Worm (Caenorhabditis elegans) whole organism, L3 larva: ENCODE measurements around the gene abu-1.

Source experiments
- R02D3.7 ChIP-seq: fragments of 150-350 bp; optimal IDR thresholded peaks from 2 replicates; lab custom pipeline; 2014; ENCODE audit warnings: missing biosample characterization, missing genetic modification characterization
- ZK546.5 ChIP-seq: sonication (generic microtip); optimal IDR thresholded peaks from 2 replicates; lab custom pipeline; 2017; ENCODE audit warnings: missing biosample characterization, missing genetic modification characterization
- aly-2 ChIP-seq: fragments of 150-350 bp; optimal IDR thresholded peaks from 2 replicates; lab custom pipeline; 2014; ENCODE audit warnings: missing biosample characterization, missing genetic modification characterization
- ceh-16 ChIP-seq: sonication (generic microtip); optimal IDR thresholded peaks from 2 replicates; lab custom pipeline; 2017; ENCODE audit warnings: missing biosample characterization, missing genetic modification characterization
- ceh-28 ChIP-seq: fragments of 150-350 bp; optimal IDR thresholded peaks from 2 replicates; lab custom pipeline; 2014; ENCODE audit warnings: missing biosample characterization, missing genetic modification reagents, missing genetic modification characterization
- ceh-82 ChIP-seq: fragments of 150-350 bp; optimal IDR thresholded peaks from 2 replicates; lab custom pipeline; 2014; ENCODE audit warnings: missing biosample characterization, missing genetic modification characterization
- daf-12 ChIP-seq: fragments of 150-350 bp; optimal IDR thresholded peaks from 2 replicates; lab custom pipeline; 2014; ENCODE audit warnings: missing biosample characterization, missing genetic modification reagents, missing genetic modification characterization
- egl-5 ChIP-seq: fragments of 150-350 bp; optimal IDR thresholded peaks from 2 replicates; lab custom pipeline; 2017; ENCODE audit warnings: missing biosample characterization, missing genetic modification reagents, missing genetic modification characterization, inconsistent platforms
- elt-2 ChIP-seq: sonication (generic microtip); optimal IDR thresholded peaks from 2 replicates; lab custom pipeline; 2016; ENCODE audit warnings: missing genetic modification reagents, mild to moderate bottlenecking, missing genetic modification characterization, missing compliant biosample characterization
- elt-3 ChIP-seq, 3 experiments: fragments of 150-350 bp in 1 of 3; sonication (generic microtip) in 2 of 3; optimal IDR thresholded peaks; 2 replicates in 2 of 3; 4 replicates in 1 of 3; lab custom pipeline; 2014 to 2017; ENCODE audit warnings: missing biosample characterization in 3 of 3, missing genetic modification characterization in 3 of 3
- eor-1 ChIP-seq, 2 experiments: fragments of 150-350 bp; optimal IDR thresholded peaks; 2 replicates each; lab custom pipeline; 2014 to 2018; ENCODE audit warnings: missing biosample characterization in 2 of 2, missing genetic modification characterization in 2 of 2
- fkh-10 ChIP-seq: sonication (generic microtip); optimal IDR thresholded peaks from 2 replicates; lab custom pipeline; 2017; ENCODE audit warnings: missing biosample characterization, missing genetic modification reagents, missing genetic modification characterization
- fkh-2 ChIP-seq: fragments of 150-350 bp; optimal IDR thresholded peaks from 2 replicates; lab custom pipeline; 2014; ENCODE audit warnings: missing biosample characterization, missing genetic modification reagents, missing genetic modification characterization
- hmg-11 ChIP-seq: sonication (generic microtip); optimal IDR thresholded peaks from 2 replicates; lab custom pipeline; 2016; ENCODE audit warnings: missing genetic modification characterization, missing compliant biosample characterization
- jun-1 ChIP-seq: fragments of 150-350 bp; optimal IDR thresholded peaks from 2 replicates; lab custom pipeline; 2014; ENCODE audit warnings: missing biosample characterization, missing genetic modification reagents, missing genetic modification characterization
- lin-15B ChIP-seq: fragments of 150-350 bp; optimal IDR thresholded peaks from 2 replicates; lab custom pipeline; 2014; ENCODE audit warnings: missing biosample characterization, missing genetic modification characterization
- lin-39 ChIP-seq: fragments of 150-350 bp; optimal IDR thresholded peaks from 2 replicates; lab custom pipeline; 2018; ENCODE audit warnings: missing biosample characterization, missing genetic modification reagents, missing genetic modification characterization
- lsy-12 ChIP-seq: sonication (generic microtip); optimal IDR thresholded peaks from 2 replicates; lab custom pipeline; 2016; ENCODE audit warnings: mild to moderate bottlenecking, missing genetic modification characterization, missing compliant biosample characterization
- mdl-1 ChIP-seq: fragments of 150-350 bp; optimal IDR thresholded peaks from 2 replicates; lab custom pipeline; 2014; ENCODE audit warnings: missing biosample characterization, missing genetic modification characterization
- mml-1 ChIP-seq: fragments of 150-350 bp; sonication (generic microtip); optimal IDR thresholded peaks from 3 replicates; lab custom pipeline; 2014; ENCODE audit warnings: missing biosample characterization, missing genetic modification characterization
- nfya-1 ChIP-seq: sonication (generic microtip); optimal IDR thresholded peaks from 2 replicates; lab custom pipeline; 2017; ENCODE audit warnings: missing genetic modification characterization, mild to moderate bottlenecking, missing compliant biosample characterization, antibody characterized with exemption, moderate library complexity; ENCODE audit not compliant: insufficient read depth
- nhr-11 ChIP-seq: fragments of 150-350 bp; optimal IDR thresholded peaks from 2 replicates; lab custom pipeline; 2014; ENCODE audit warnings: missing biosample characterization, missing genetic modification characterization
- nhr-12 ChIP-seq: fragments of 150-350 bp; optimal IDR thresholded peaks from 2 replicates; lab custom pipeline; 2014; ENCODE audit warnings: missing biosample characterization, missing genetic modification characterization
- nhr-23 ChIP-seq: fragments of 150-350 bp; optimal IDR thresholded peaks from 2 replicates; lab custom pipeline; 2014; ENCODE audit warnings: missing biosample characterization, missing genetic modification reagents, missing genetic modification characterization
- nhr-25 ChIP-seq: sonication (generic microtip); optimal IDR thresholded peaks from 2 replicates; lab custom pipeline; 2017; ENCODE audit warnings: missing biosample characterization, missing genetic modification characterization
- nhr-28 ChIP-seq: fragments of 150-350 bp; optimal IDR thresholded peaks from 2 replicates; lab custom pipeline; 2014; ENCODE audit warnings: missing biosample characterization, missing genetic modification characterization
- nhr-43 ChIP-seq: sonication (generic microtip); optimal IDR thresholded peaks from 2 replicates; lab custom pipeline; 2016; ENCODE audit warnings: mild to moderate bottlenecking, missing genetic modification characterization, missing compliant biosample characterization; ENCODE audit not compliant: poor library complexity, severe bottlenecking
- nhr-77 ChIP-seq: fragments of 150-350 bp; optimal IDR thresholded peaks from 2 replicates; lab custom pipeline; 2014; ENCODE audit warnings: missing biosample characterization, missing genetic modification characterization
- pha-4 ChIP-seq: fragments of 150-350 bp; optimal IDR thresholded peaks from 2 replicates; lab custom pipeline; 2014; ENCODE audit warnings: missing biosample characterization, missing genetic modification reagents, missing genetic modification characterization
- pqm-1 ChIP-seq: fragments of 150-350 bp; optimal IDR thresholded peaks from 2 replicates; lab custom pipeline; 2017; ENCODE audit warnings: missing biosample characterization, missing genetic modification characterization, inconsistent platforms
- skn-1 ChIP-seq: fragments of 150-350 bp; optimal IDR thresholded peaks from 2 replicates; lab custom pipeline; 2014; ENCODE audit warnings: missing biosample characterization, missing genetic modification characterization
- snpc-4 ChIP-seq: fragments of 150-350 bp; optimal IDR thresholded peaks from 2 replicates; lab custom pipeline; 2014; ENCODE audit warnings: missing biosample characterization, missing genetic modification characterization
- tbx-2 ChIP-seq: sonication (generic microtip); optimal IDR thresholded peaks from 2 replicates; lab custom pipeline; 2016; ENCODE audit warnings: mild to moderate bottlenecking, missing genetic modification characterization, missing compliant biosample characterization
- unc-39 ChIP-seq: sonication (generic microtip); optimal IDR thresholded peaks from 4 replicates; lab custom pipeline; 2017; ENCODE audit warnings: missing biosample characterization, missing genetic modification characterization
- unc-62 ChIP-seq: fragments of 150-350 bp; sonication (generic microtip); optimal IDR thresholded peaks from 4 replicates; lab custom pipeline; 2014; ENCODE audit warnings: missing biosample characterization, missing genetic modification reagents, missing genetic modification characterization
- zag-1 ChIP-seq: fragments of 150-350 bp; optimal IDR thresholded peaks from 2 replicates; lab custom pipeline; 2014; ENCODE audit warnings: missing biosample characterization, missing genetic modification characterization
- ztf-11 ChIP-seq: fragments of 150-350 bp; optimal IDR thresholded peaks from 2 replicates; lab custom pipeline; 2014; ENCODE audit warnings: missing biosample characterization, missing genetic modification characterization
- ztf-4 ChIP-seq: fragments of 150-350 bp; optimal IDR thresholded peaks from 2 replicates; lab custom pipeline; 2014; ENCODE audit warnings: missing biosample characterization, missing genetic modification characterization

The abu-1 gene

ce11 chrV:10342904-10343303 is 38.7 kb downstream of the abu-1 start, which contains the start of gene K07C5.3:
Gene K07C5.3 (plus strand): TSS chrV:10343032.
- TF ChIP-seq ztf-11 (tag; lab: Kevin White, UChicago) (no peak), mml-1 (no peak), lin-39 (tag; lab: Kevin White, UChicago) (no peak), fkh-10 (GFP tag; lab: Kevin White, UChicago) (no peak), eor-1 (tag; optimal IDR thresholded peaks at IDR 0.05; lab: Kevin White, UChicago) (no peak), ztf-4 (tag; lab: Kevin White, UChicago) (no peak), ceh-28 (no peak), aly-2 (tag; lab: Kevin White, UChicago) (no peak)

DNA sequence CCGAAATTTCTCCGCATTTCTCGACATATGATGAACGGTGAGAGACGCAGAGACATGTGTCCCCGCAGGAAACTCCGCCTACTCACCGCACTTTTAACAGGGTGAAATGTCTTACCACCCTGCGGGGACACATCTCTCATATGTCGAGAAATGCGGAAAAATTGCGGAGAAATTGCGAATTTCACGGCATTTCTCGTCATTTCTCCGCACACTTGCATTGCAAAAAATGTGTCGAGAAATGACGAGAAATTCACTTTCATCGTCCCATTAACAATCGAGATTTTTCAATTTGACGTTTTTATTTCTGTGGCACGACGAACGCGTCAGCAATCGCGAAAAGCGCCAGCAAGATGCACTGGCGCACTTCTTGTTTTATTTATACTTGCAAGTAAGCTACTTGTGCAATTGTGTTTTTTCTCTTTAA is 39.7 kb downstream of the abu-1 start, which contains the start of gene K07C5.13:
K07C5.13 (plus strand) TSS at position 151 of the 424 bp plus-strand sequence.
- peak; percentile 25 for TF ChIP-seq R02D3.7 (tag; lab: Kevin White, UChicago)
- TF ChIP-seq hmg-11, result peak; percentile 2
- peak; percentile 42 for TF ChIP-seq elt-2 (tag; lab: Kevin White, UChicago)
- TF ChIP-seq tbx-2 (tag; lab: Kevin White, UChicago), result peak; percentile 51
- peak; percentile 69 for TF ChIP-seq lsy-12 (tag; lab: Kevin White, UChicago)
- TF ChIP-seq snpc-4 (tag; lab: Kevin White, UChicago), result peak; percentile 23
- TF ChIP-seq nhr-23 (tag; lab: Kevin White, UChicago), result peak; percentile 9
- peak; percentile 75 for TF ChIP-seq lin-15B
- TF ChIP-seq pha-4 (tag; lab: Kevin White, UChicago), result peak; percentile 53
- peak; percentile 46 for TF ChIP-seq nhr-43 (tag; lab: Kevin White, UChicago)
- TF ChIP-seq skn-1 (tag; lab: Kevin White, UChicago), result peak; percentile 6
- TF ChIP-seq nfya-1, result peak; percentile 26

ce11 chrV:10339200-10339599 is 42.4 kb downstream of the abu-1 start, which contains the start of gene K07C5.2:
Gene K07C5.2 (plus strand): TSS chrV:10339500.
- TF ChIP-seq nhr-28 (tag; lab: Kevin White, UChicago), result no peak
- no peak for TF ChIP-seq nhr-25
- TF ChIP-seq pqm-1 (tag; lab: Kevin White, UChicago), result peak; percentile 4
- TF ChIP-seq nhr-11 (tag; lab: Kevin White, UChicago), result no peak
- TF ChIP-seq ZK546.5 (tag; lab: Kevin White, UChicago), result no peak
- no peak for TF ChIP-seq unc-62 (GFP tag; lab: Kevin White, UChicago)
- no peak for TF ChIP-seq ceh-28
- no peak for TF ChIP-seq zag-1 (tag; lab: Kevin White, UChicago)

DNA sequence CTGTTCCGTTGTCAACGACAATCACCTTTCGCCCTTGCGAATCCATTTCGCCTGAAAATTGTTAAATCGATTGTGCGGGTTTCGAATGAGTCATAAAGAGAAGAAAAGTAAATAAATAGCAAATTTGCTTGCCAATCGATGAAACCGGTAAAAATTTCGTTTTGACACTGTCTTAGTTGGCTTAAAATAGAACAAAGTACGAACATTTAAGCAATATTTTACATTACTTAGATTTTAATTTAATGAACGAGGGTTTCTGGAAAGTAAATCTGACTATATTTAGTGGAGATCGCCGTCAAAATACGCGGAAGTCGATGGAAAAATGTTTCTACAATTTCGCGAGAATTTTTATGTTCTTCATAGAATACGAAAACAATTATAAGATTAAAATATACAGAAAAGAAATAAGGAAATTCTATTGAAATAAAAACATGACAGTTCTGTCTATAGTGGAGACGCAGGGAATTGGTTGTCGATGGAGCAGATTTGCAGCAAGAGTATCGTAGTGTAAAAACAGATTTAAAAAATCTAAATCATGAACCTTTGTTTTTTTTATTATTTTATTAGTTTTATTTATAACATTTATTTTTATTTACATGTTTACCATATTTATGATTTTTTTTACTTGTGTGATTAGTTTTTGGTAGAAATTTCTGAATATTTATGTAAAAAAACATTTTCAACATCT is 43.2 kb downstream of the abu-1 start, which contains the start of gene arx-2:
arx-2 (minus strand) TSS at position 51 of the 688 bp plus-strand sequence.
- TF ChIP-seq nhr-25, result no peak
- no peak for TF ChIP-seq aly-2 (tag; lab: Kevin White, UChicago)
- peak; percentile 69 for TF ChIP-seq lin-15B
- TF ChIP-seq nhr-77 (tag; lab: Kevin White, UChicago), result no peak
- no peak for TF ChIP-seq jun-1 (tag; lab: Kevin White, UChicago)
- no peak for TF ChIP-seq nhr-43 (tag; lab: Kevin White, UChicago)
- no peak for TF ChIP-seq ceh-28
- TF ChIP-seq hmg-11, result peak; percentile 13
- TF ChIP-seq ceh-82 (tag; lab: Kevin White, UChicago), result no peak
- TF ChIP-seq lin-39 (tag; lab: Kevin White, UChicago), result no peak
- peak; percentile 65 for TF ChIP-seq nhr-23 (tag; lab: Kevin White, UChicago)
- TF ChIP-seq zag-1 (tag; lab: Kevin White, UChicago), result no peak
- no peak for TF ChIP-seq fkh-2 (tag; lab: Kevin White, UChicago)
- TF ChIP-seq eor-1 (tag; optimal IDR thresholded peaks at IDR 0.05; lab: Kevin White, UChicago), result no peak
- TF ChIP-seq nhr-12 (tag; lab: Kevin White, UChicago), result no peak
- no peak for TF ChIP-seq mdl-1 (tag; lab: Kevin White, UChicago)
- no peak for TF ChIP-seq tbx-2 (tag; lab: Kevin White, UChicago)
- peak; percentile 82 for TF ChIP-seq pha-4 (tag; lab: Kevin White, UChicago)
- TF ChIP-seq daf-12 (tag; lab: Kevin White, UChicago), result no peak
- no peak for TF ChIP-seq egl-5 (tag; lab: Kevin White, UChicago)
- no peak for TF ChIP-seq nhr-28 (tag; lab: Kevin White, UChicago)
- peak; percentile 53 for TF ChIP-seq nfya-1
- TF ChIP-seq snpc-4 (tag; lab: Kevin White, UChicago), result peak; percentile 67
- no peak for TF ChIP-seq elt-3 (tag; optimal IDR thresholded peaks at IDR 0.05; lab: Kevin White, UChicago)
- TF ChIP-seq unc-39, result no peak
- no peak for TF ChIP-seq ZK546.5 (tag; lab: Kevin White, UChicago)
- TF ChIP-seq fkh-10 (GFP tag; lab: Kevin White, UChicago), result no peak
- no peak for TF ChIP-seq lsy-12 (tag; lab: Kevin White, UChicago)
- no peak for TF ChIP-seq ceh-16 (tag; lab: Kevin White, UChicago)
